Worm (Caenorhabditis elegans) whole organism, L3 larva: Measurements from ENCODE around the gene rpl-34.

Source experiments
- aly-2 ChIP-seq: fragments of 150-350 bp; optimal IDR thresholded peaks from 2 replicates; lab custom pipeline; 2014; ENCODE audit warnings: missing biosample characterization, missing genetic modification characterization
- ceh-16 ChIP-seq: sonication (generic microtip); optimal IDR thresholded peaks from 2 replicates; lab custom pipeline; 2017; ENCODE audit warnings: missing biosample characterization, missing genetic modification characterization
- elt-1 ChIP-seq: fragments of 150-350 bp; optimal IDR thresholded peaks from 2 replicates; lab custom pipeline; 2014; ENCODE audit warnings: missing biosample characterization, missing genetic modification characterization
- nhr-76 ChIP-seq: fragments of 150-350 bp; sonication (generic microtip); optimal IDR thresholded peaks from 5 replicates; lab custom pipeline; 2014; ENCODE audit warnings: missing biosample characterization, missing genetic modification characterization
- pqm-1 ChIP-seq: fragments of 150-350 bp; optimal IDR thresholded peaks from 2 replicates; lab custom pipeline; 2017; ENCODE audit warnings: missing biosample characterization, missing genetic modification characterization, inconsistent platforms

DNA sequence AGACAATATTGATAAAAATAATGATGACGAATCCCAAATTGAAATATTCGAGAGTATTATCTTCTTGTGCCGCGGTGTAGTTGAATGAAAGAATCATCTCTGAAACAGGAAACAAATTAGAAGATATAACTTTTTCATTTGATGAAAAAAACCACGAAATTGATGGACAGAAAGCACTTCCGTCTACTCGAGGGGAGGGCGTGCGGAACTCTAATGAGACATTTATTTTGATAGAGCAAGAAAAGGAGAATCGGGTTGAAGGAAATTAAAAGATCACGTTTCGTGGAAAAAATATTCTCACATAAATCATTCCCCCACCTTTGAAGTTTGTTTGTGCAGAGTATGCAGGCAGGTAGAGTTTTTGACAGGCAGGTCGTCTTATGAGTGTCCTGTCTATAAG, 7.4 kb upstream of the rpl-34 start, which contains the start of gene sre-14:
- TF ChIP-seq ceh-16 (tag; lab: Kevin White, UChicago) (no peak), pqm-1 (tag; lab: Kevin White, UChicago) (no peak), aly-2 (no peak), elt-1 (tag; lab: Kevin White, UChicago) (no peak), nhr-76 (tag; lab: Kevin White, UChicago) (no peak)
